Worm (Caenorhabditis elegans): ENCODE measurements around the gene C05D11.1.

ce11 chrIII:6479439-6479838 lies 43.0 kb downstream of the C05D11.1 start:
- TF ChIP-seq bed-2 (GFP tag; IDR thresholded peaks at IDR 0.05) (no peak), lin-26 (GFP tag; IDR thresholded peaks at IDR 0.05) (no peak), snpc-1.1 (tag; optimal IDR thresholded peaks at IDR 0.05; ENCODE audit: insufficient read depth) (no peak), xnd-1 (tag; optimal IDR thresholded peaks at IDR 0.05) (no peak), sptf-2 (GFP tag; optimal IDR thresholded peaks at IDR 0.05) (no peak)

Measured in whole organism, young adult.